Fruit fly (Drosophila melanogaster): Measurements from ENCODE around the gene Spt6.

Gene Spt6

DNA sequence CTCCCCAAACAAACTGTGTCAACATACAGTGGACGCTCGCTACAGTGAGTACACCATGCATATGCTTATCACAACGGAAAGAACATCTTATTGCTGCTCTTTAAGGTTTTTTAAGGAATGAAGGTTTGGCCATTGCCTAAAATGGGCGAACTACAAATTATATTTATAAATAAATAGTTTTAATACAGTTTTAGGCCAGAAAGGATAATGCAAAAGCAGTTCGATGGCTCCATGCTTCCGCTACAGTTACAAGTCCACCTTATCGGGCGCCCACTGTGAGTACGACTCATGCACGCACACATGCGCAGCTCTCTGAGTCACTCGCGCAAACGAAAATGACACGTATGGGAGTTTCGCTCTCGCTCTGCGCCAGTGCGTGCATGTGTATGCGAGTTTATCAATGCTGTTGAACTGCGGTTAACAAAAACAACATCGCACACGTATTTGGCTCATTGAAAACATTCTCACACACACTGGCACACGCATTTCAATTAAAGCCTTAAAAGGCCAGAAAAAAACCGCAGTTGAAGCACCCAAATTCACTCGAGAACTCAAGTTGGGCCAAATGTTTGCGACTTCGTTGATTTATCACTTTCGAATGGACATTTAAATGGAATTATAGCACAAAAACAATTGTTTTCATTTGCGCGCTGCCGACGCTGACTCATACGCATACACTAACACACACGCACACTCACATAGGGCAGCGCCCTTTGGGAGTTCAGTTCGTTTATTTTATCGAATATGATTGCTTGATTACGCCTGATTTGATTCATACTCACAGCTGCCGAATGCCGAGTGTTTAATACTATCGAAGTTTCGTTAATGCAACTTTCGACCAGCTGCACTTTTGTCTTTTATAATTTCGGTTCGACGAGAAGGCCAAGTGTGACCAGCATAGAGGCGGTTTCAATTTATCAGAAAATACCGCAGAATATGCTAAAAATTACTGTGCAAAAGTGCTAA is 43.1 kb upstream of the Spt6 start, which contains the start of gene sqh (continued):
- TF ChIP-seq jim (GFP tag; optimal IDR thresholded peaks at IDR 0.05) (peak; percentile 27), dsf (GFP tag; optimal IDR thresholded peaks at IDR 0.05; ENCODE audit: borderline replicate concordance) (no peak), Vsx2 (GFP tag; optimal IDR thresholded peaks at IDR 0.05; ENCODE audit: partially characterized antibody) (no peak), GATAd (GFP tag; optimal IDR thresholded peaks at IDR 0.05) (no peak)

DNA sequence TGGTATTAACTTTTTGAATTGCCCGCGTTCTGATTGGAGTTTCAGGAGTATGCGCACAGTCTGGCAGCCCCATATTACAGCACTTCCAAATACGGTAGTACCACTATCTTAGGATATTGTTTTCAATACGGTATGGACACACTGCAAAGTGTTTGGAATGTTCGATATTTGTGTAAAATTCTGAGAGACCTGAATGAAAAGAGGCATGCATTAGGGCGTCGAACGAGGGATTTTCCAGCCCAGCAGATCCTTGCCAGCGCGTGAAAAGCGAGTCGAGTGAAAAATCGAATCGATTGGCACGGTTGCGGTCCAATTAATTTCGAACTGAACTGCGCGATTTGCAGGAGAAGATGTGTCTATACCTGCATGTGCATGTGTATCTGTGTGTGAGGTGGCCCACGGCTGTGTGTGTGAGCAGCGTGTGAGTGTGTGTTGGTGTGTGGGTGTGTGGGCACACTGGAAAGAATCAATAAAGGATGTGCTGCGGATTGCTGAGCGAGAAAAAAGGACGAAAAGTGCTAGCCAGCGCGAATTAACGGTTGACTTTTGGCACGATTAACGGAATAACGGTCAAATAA is 42.0 kb upstream of the Spt6 start, which contains the start of gene dtn:
dtn (plus strand) TSS at position 176 of the 578 bp plus-strand sequence.
- TF ChIP-seq N (GFP tag; optimal IDR thresholded peaks at IDR 0.05) (peak; percentile 70), sage (GFP tag; optimal IDR thresholded peaks at IDR 0.05) (no peak)

DNA sequence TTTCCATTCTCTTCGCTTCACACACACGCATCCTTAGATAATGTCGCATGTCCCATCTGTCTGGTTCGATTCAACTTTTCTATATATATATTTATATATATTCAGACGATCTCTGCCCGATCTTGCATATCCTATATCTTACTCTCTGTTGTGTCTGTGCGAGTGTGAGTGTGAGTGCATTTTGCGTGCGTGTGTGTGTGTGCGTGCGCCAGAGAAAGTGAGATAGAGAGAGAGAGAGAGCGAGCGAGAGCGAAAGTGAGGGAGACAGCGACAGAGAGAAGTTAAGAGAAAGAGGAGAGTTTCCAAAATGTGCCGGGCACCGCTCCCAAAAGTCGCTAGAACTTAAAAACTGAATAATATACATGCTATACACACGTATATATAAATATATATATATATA is 35.8 kb upstream of the Spt6 start:
- TF ChIP-seq Hr78 (GFP tag; optimal IDR thresholded peaks at IDR 0.05): no peak
- no peak for TF ChIP-seq dsf (GFP tag; optimal IDR thresholded peaks at IDR 0.05; ENCODE audit: borderline replicate concordance)
- TF ChIP-seq lola (GFP tag; optimal IDR thresholded peaks at IDR 0.05): no peak
- TF ChIP-seq dmrt93B (GFP tag; optimal IDR thresholded peaks at IDR 0.05): no peak
- no peak for TF ChIP-seq usp (GFP tag; optimal IDR thresholded peaks at IDR 0.05)
- no peak for TF ChIP-seq woc (GFP tag; optimal IDR thresholded peaks at IDR 0.05)
- TF ChIP-seq CG9705 (GFP tag; optimal IDR thresholded peaks at IDR 0.05): no peak
- no peak for TF ChIP-seq foxo (GFP tag; optimal IDR thresholded peaks at IDR 0.05)
- no peak for TF ChIP-seq Hnf4 (GFP tag; optimal IDR thresholded peaks at IDR 0.05)
- no peak for TF ChIP-seq HLH106 (tag; optimal IDR thresholded peaks at IDR 0.05)
- TF ChIP-seq GATAd (GFP tag; optimal IDR thresholded peaks at IDR 0.05): no peak
- TF ChIP-seq Dif (GFP tag; optimal IDR thresholded peaks at IDR 0.05; ENCODE audit: partially characterized antibody): no peak
- TF ChIP-seq Mio (GFP tag; optimal IDR thresholded peaks at IDR 0.05): no peak
- TF ChIP-seq N (GFP tag; optimal IDR thresholded peaks at IDR 0.05): no peak
- TF ChIP-seq brk (GFP tag; optimal IDR thresholded peaks at IDR 0.05): no peak
- no peak for TF ChIP-seq Vsx2 (GFP tag; optimal IDR thresholded peaks at IDR 0.05; ENCODE audit: partially characterized antibody)
- TF ChIP-seq psq (GFP tag; optimal IDR thresholded peaks at IDR 0.05): no peak

DNA sequence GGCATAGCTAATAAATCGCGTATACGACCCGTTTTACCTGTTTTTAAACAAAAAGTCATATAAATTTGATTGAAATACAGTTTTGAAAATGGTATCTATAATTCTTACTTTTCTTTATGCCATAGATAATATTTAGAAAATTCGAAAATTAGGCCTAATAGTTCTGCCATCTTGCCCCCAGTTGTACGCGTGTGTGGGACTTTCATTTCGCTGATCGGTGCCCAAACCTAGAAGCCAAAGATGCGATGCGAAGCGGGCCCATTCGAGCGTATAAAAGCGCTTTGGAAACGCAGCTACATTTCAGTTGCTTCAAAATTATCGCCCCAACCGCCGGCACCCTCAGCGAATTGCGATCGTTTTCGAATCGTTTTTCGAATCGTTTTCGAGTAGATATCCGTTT is 30.6 kb upstream of the Spt6 start, which contains the start of gene CG14445:
CG14445 (plus strand) TSS at position 301 of the 400 bp plus-strand sequence.
- no peak for TF ChIP-seq lola (GFP tag; optimal IDR thresholded peaks at IDR 0.05)
- TF ChIP-seq Hnf4 (GFP tag; optimal IDR thresholded peaks at IDR 0.05): no peak
- no peak for TF ChIP-seq Rel (GFP tag; optimal IDR thresholded peaks at IDR 0.05)
- no peak for TF ChIP-seq Rel (tag; optimal IDR thresholded peaks at IDR 0.05)
- TF ChIP-seq Jra (GFP tag; optimal IDR thresholded peaks at IDR 0.05): no peak
- TF ChIP-seq jim (GFP tag; optimal IDR thresholded peaks at IDR 0.05): no peak

DNA sequence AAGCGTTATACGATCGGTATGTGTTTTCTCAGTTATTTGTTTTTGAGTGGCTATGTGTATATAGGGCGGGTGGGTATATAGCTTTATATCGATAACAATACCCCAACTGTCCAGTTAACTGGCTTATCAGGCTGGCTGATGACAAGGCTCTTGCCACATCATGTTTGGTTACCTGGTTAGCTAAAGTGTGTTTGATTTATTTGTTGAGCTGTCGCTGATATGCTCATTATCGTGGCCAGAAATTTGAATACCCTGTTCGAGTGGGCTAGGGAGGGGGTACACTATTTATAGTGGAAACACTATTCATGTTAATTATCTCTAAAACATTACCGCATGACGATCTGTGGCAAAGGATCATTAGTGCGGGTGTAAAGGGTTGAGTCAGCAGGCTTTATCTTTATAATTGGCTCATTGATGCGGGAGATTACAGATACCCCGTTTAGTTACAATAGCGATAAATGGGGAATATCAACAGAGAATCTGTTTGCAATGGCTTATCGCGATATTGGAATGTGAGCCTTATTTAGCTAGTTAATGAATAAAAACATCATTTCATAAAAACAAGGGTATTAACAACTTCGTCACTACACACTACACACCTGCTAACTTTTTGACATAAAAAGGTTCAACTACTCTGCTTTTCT is 14.6 kb upstream of the Spt6 start:
- TF ChIP-seq dmrt93B (GFP tag; optimal IDR thresholded peaks at IDR 0.05): no peak
- no peak for TF ChIP-seq Hr83 (GFP tag; optimal IDR thresholded peaks at IDR 0.05; ENCODE audit: poor library complexity, severe bottlenecking)
- TF ChIP-seq sage (GFP tag; optimal IDR thresholded peaks at IDR 0.05): no peak
- no peak for TF ChIP-seq fru (GFP tag; optimal IDR thresholded peaks at IDR 0.05)
- TF ChIP-seq dl (GFP tag; optimal IDR thresholded peaks at IDR 0.05; ENCODE audit: insufficient read depth in 1 of 2, partially characterized antibody in 2 of 2): no peak
- no peak for TF ChIP-seq Hr78 (GFP tag; optimal IDR thresholded peaks at IDR 0.05)
- no peak for TF ChIP-seq lola (GFP tag; optimal IDR thresholded peaks at IDR 0.05)
- TF ChIP-seq jim (GFP tag; optimal IDR thresholded peaks at IDR 0.05): no peak
- TF ChIP-seq Jra (GFP tag; optimal IDR thresholded peaks at IDR 0.05): no peak
- no peak for TF ChIP-seq CrebA (GFP tag; optimal IDR thresholded peaks at IDR 0.05; ENCODE audit: borderline replicate concordance)
- TF ChIP-seq pan (optimal IDR thresholded peaks at IDR 0.05): no peak
- TF ChIP-seq HLH106 (tag; optimal IDR thresholded peaks at IDR 0.05): no peak
- no peak for TF ChIP-seq Mio (GFP tag; optimal IDR thresholded peaks at IDR 0.05)
- no peak for TF ChIP-seq psq (GFP tag; optimal IDR thresholded peaks at IDR 0.05)
- no peak for TF ChIP-seq foxo (GFP tag; optimal IDR thresholded peaks at IDR 0.05)
- TF ChIP-seq N (GFP tag; optimal IDR thresholded peaks at IDR 0.05): no peak
